Worm (Caenorhabditis elegans) whole organism, L4/young adult: ENCODE data around the gene lin-8.

Experiments
- W03F9.2 ChIP-seq: fragments of 150-350 bp; optimal IDR thresholded peaks from 2 replicates; lab custom pipeline; 2014; ENCODE audit warnings: missing biosample characterization, missing genetic modification characterization
- him-1 ChIP-seq: sonication (generic microtip); optimal IDR thresholded peaks from 2 replicates; lab custom pipeline; 2016; ENCODE audit warnings: missing genotype, missing genetic modification reagents, missing genetic modification characterization, missing compliant biosample characterization

- no peak for TF ChIP-seq him-1 (tag; lab: Kevin White, UChicago)
- TF ChIP-seq W03F9.2 (tag; lab: Kevin White, UChicago), result no peak
These were observed 12.0 kb downstream of the lin-8 start for ce11 chrII:3068646-3069045.
